Worm (Caenorhabditis elegans) whole organism, L2 larva: ENCODE data around the gene C06C6.7.

Experiments
- elt-1 ChIP-seq: fragments of 150-350 bp; optimal IDR thresholded peaks from 2 replicates; lab custom pipeline; 2014; ENCODE audit warnings: missing biosample characterization, missing genetic modification characterization
- elt-3 ChIP-seq: sonication (generic microtip); optimal IDR thresholded peaks from 2 replicates; lab custom pipeline; 2017; ENCODE audit warnings: missing biosample characterization, missing genetic modification characterization
- lin-11 ChIP-seq: fragments of 150-350 bp; sonication (generic microtip); optimal IDR thresholded peaks from 2 replicates; lab custom pipeline; 2014; ENCODE audit warnings: missing biosample characterization, missing genetic modification characterization, inconsistent platforms, mixed read lengths
- lin-13 ChIP-seq: fragments of 150-350 bp; optimal IDR thresholded peaks from 2 replicates; lab custom pipeline; 2014; ENCODE audit warnings: missing biosample characterization, missing genetic modification reagents, missing genetic modification characterization
- nhr-10 ChIP-seq: sonication (generic microtip); optimal IDR thresholded peaks from 2 replicates; lab custom pipeline; 2017; ENCODE audit warnings: missing biosample characterization, missing genetic modification characterization
- nhr-23 ChIP-seq: fragments of 150-350 bp; optimal IDR thresholded peaks from 2 replicates; lab custom pipeline; 2014; ENCODE audit warnings: missing biosample characterization, missing genetic modification reagents, missing genetic modification characterization
- peb-1 ChIP-seq: fragments of 150-350 bp; optimal IDR thresholded peaks from 2 replicates; lab custom pipeline; 2014; ENCODE audit warnings: missing biosample characterization, missing genetic modification characterization
- snpc-4 ChIP-seq: fragments of 150-350 bp; optimal IDR thresholded peaks from 2 replicates; lab custom pipeline; 2014; ENCODE audit warnings: missing biosample characterization, missing genetic modification characterization

ce11 chrV:16000433-16000832 is 8.5 kb downstream of the C06C6.7 start, which contains the start of gene nhr-50:
- TF ChIP-seq elt-1 (tag; lab: Kevin White, UChicago): no peak
- no peak for TF ChIP-seq snpc-4
- TF ChIP-seq elt-3: no peak
- no peak for TF ChIP-seq lin-11 (tag; lab: Kevin White, UChicago)
- TF ChIP-seq peb-1 (tag; lab: Kevin White, UChicago): no peak
- no peak for TF ChIP-seq nhr-23 (tag; lab: Kevin White, UChicago)
- TF ChIP-seq nhr-10 (tag; lab: Kevin White, UChicago): no peak
- TF ChIP-seq lin-13: no peak
